Worm (Caenorhabditis elegans) whole organism, L3 larva: ENCODE results near the gene gfm-1.
A peak's percentile ranks its signal among the peaks of the same experiment; 100 is the strongest.

Experiments used
- R02D3.7 ChIP-seq: fragments of 150-350 bp; optimal IDR thresholded peaks from 2 replicates; lab custom pipeline; 2014; ENCODE audit warnings: missing biosample characterization, missing genetic modification characterization
- ZK546.5 ChIP-seq: sonication (generic microtip); optimal IDR thresholded peaks from 2 replicates; lab custom pipeline; 2017; ENCODE audit warnings: missing biosample characterization, missing genetic modification characterization
- aly-2 ChIP-seq: fragments of 150-350 bp; optimal IDR thresholded peaks from 2 replicates; lab custom pipeline; 2014; ENCODE audit warnings: missing biosample characterization, missing genetic modification characterization
- ama-1 ChIP-seq: fragments of 150-350 bp; optimal IDR thresholded peaks from 2 replicates; lab custom pipeline; 2018
- ceh-16 ChIP-seq: sonication (generic microtip); optimal IDR thresholded peaks from 2 replicates; lab custom pipeline; 2017; ENCODE audit warnings: missing biosample characterization, missing genetic modification characterization
- ceh-28 ChIP-seq: fragments of 150-350 bp; optimal IDR thresholded peaks from 2 replicates; lab custom pipeline; 2014; ENCODE audit warnings: missing biosample characterization, missing genetic modification reagents, missing genetic modification characterization
- ceh-82 ChIP-seq: fragments of 150-350 bp; optimal IDR thresholded peaks from 2 replicates; lab custom pipeline; 2014; ENCODE audit warnings: missing biosample characterization, missing genetic modification characterization
- ceh-9 ChIP-seq: sonication (generic microtip); optimal IDR thresholded peaks from 2 replicates; lab custom pipeline; 2018; ENCODE audit warnings: missing biosample characterization, missing genetic modification characterization
- daf-12 ChIP-seq: fragments of 150-350 bp; optimal IDR thresholded peaks from 2 replicates; lab custom pipeline; 2014; ENCODE audit warnings: missing biosample characterization, missing genetic modification reagents, missing genetic modification characterization
- egl-27 ChIP-seq: sonication (generic microtip); optimal IDR thresholded peaks from 4 replicates; lab custom pipeline; 2017; ENCODE audit warnings: missing biosample characterization, missing genetic modification reagents, missing genetic modification characterization
- egl-5 ChIP-seq: fragments of 150-350 bp; optimal IDR thresholded peaks from 2 replicates; lab custom pipeline; 2017; ENCODE audit warnings: missing biosample characterization, missing genetic modification reagents, missing genetic modification characterization, inconsistent platforms
- elt-1 ChIP-seq: fragments of 150-350 bp; optimal IDR thresholded peaks from 2 replicates; lab custom pipeline; 2014; ENCODE audit warnings: missing biosample characterization, missing genetic modification characterization
- elt-2 ChIP-seq: sonication (generic microtip); optimal IDR thresholded peaks from 2 replicates; lab custom pipeline; 2016; ENCODE audit warnings: missing genetic modification reagents, mild to moderate bottlenecking, missing genetic modification characterization, missing compliant biosample characterization
- elt-3 ChIP-seq, 3 experiments: fragments of 150-350 bp in 1 of 3; sonication (generic microtip) in 2 of 3; optimal IDR thresholded peaks; 2 replicates in 2 of 3; 4 replicates in 1 of 3; lab custom pipeline; 2014 to 2017; ENCODE audit warnings: missing biosample characterization in 3 of 3, missing genetic modification characterization in 3 of 3
- eor-1 ChIP-seq, 2 experiments: fragments of 150-350 bp; optimal IDR thresholded peaks; 2 replicates each; lab custom pipeline; 2014 to 2018; ENCODE audit warnings: missing biosample characterization in 2 of 2, missing genetic modification characterization in 2 of 2
- fkh-10 ChIP-seq: sonication (generic microtip); optimal IDR thresholded peaks from 2 replicates; lab custom pipeline; 2017; ENCODE audit warnings: missing biosample characterization, missing genetic modification reagents, missing genetic modification characterization
- fkh-2 ChIP-seq: fragments of 150-350 bp; optimal IDR thresholded peaks from 2 replicates; lab custom pipeline; 2014; ENCODE audit warnings: missing biosample characterization, missing genetic modification reagents, missing genetic modification characterization
- fos-1 ChIP-seq: fragments of 150-350 bp; optimal IDR thresholded peaks from 2 replicates; lab custom pipeline; 2014; ENCODE audit warnings: missing biosample characterization, missing genetic modification characterization
- hmg-11 ChIP-seq: sonication (generic microtip); optimal IDR thresholded peaks from 2 replicates; lab custom pipeline; 2016; ENCODE audit warnings: missing genetic modification characterization, missing compliant biosample characterization
- jun-1 ChIP-seq: fragments of 150-350 bp; optimal IDR thresholded peaks from 2 replicates; lab custom pipeline; 2014; ENCODE audit warnings: missing biosample characterization, missing genetic modification reagents, missing genetic modification characterization
- lin-15B ChIP-seq: fragments of 150-350 bp; optimal IDR thresholded peaks from 2 replicates; lab custom pipeline; 2014; ENCODE audit warnings: missing biosample characterization, missing genetic modification characterization
- lin-39 ChIP-seq: fragments of 150-350 bp; optimal IDR thresholded peaks from 2 replicates; lab custom pipeline; 2018; ENCODE audit warnings: missing biosample characterization, missing genetic modification reagents, missing genetic modification characterization
- lsy-12 ChIP-seq: sonication (generic microtip); optimal IDR thresholded peaks from 2 replicates; lab custom pipeline; 2016; ENCODE audit warnings: mild to moderate bottlenecking, missing genetic modification characterization, missing compliant biosample characterization
- mdl-1 ChIP-seq: fragments of 150-350 bp; optimal IDR thresholded peaks from 2 replicates; lab custom pipeline; 2014; ENCODE audit warnings: missing biosample characterization, missing genetic modification characterization
- mml-1 ChIP-seq: fragments of 150-350 bp; sonication (generic microtip); optimal IDR thresholded peaks from 3 replicates; lab custom pipeline; 2014; ENCODE audit warnings: missing biosample characterization, missing genetic modification characterization
- nfya-1 ChIP-seq: sonication (generic microtip); optimal IDR thresholded peaks from 2 replicates; lab custom pipeline; 2017; ENCODE audit warnings: missing genetic modification characterization, mild to moderate bottlenecking, missing compliant biosample characterization, antibody characterized with exemption, moderate library complexity; ENCODE audit not compliant: insufficient read depth
- nhr-11 ChIP-seq: fragments of 150-350 bp; optimal IDR thresholded peaks from 2 replicates; lab custom pipeline; 2014; ENCODE audit warnings: missing biosample characterization, missing genetic modification characterization
- nhr-12 ChIP-seq: fragments of 150-350 bp; optimal IDR thresholded peaks from 2 replicates; lab custom pipeline; 2014; ENCODE audit warnings: missing biosample characterization, missing genetic modification characterization
- nhr-23 ChIP-seq: fragments of 150-350 bp; optimal IDR thresholded peaks from 2 replicates; lab custom pipeline; 2014; ENCODE audit warnings: missing biosample characterization, missing genetic modification reagents, missing genetic modification characterization
- nhr-237 ChIP-seq: fragments of 150-350 bp; optimal IDR thresholded peaks from 2 replicates; lab custom pipeline; 2014; ENCODE audit warnings: missing biosample characterization, missing genetic modification characterization
- nhr-25 ChIP-seq: sonication (generic microtip); optimal IDR thresholded peaks from 2 replicates; lab custom pipeline; 2017; ENCODE audit warnings: missing biosample characterization, missing genetic modification characterization
- nhr-28 ChIP-seq: fragments of 150-350 bp; optimal IDR thresholded peaks from 2 replicates; lab custom pipeline; 2014; ENCODE audit warnings: missing biosample characterization, missing genetic modification characterization
- nhr-43 ChIP-seq: sonication (generic microtip); optimal IDR thresholded peaks from 2 replicates; lab custom pipeline; 2016; ENCODE audit warnings: mild to moderate bottlenecking, missing genetic modification characterization, missing compliant biosample characterization; ENCODE audit not compliant: poor library complexity, severe bottlenecking
- nhr-67 ChIP-seq: fragments of 150-350 bp; optimal IDR thresholded peaks from 2 replicates; lab custom pipeline; 2014; ENCODE audit warnings: missing biosample characterization, missing genetic modification characterization
- nhr-76 ChIP-seq: fragments of 150-350 bp; sonication (generic microtip); optimal IDR thresholded peaks from 5 replicates; lab custom pipeline; 2014; ENCODE audit warnings: missing biosample characterization, missing genetic modification characterization
- nhr-77 ChIP-seq: fragments of 150-350 bp; optimal IDR thresholded peaks from 2 replicates; lab custom pipeline; 2014; ENCODE audit warnings: missing biosample characterization, missing genetic modification characterization
- pha-4 ChIP-seq: fragments of 150-350 bp; optimal IDR thresholded peaks from 2 replicates; lab custom pipeline; 2014; ENCODE audit warnings: missing biosample characterization, missing genetic modification reagents, missing genetic modification characterization
- pqm-1 ChIP-seq: fragments of 150-350 bp; optimal IDR thresholded peaks from 2 replicates; lab custom pipeline; 2017; ENCODE audit warnings: missing biosample characterization, missing genetic modification characterization, inconsistent platforms
- sea-2 ChIP-seq: fragments of 150-350 bp; sonication (generic microtip); optimal IDR thresholded peaks from 4 replicates; lab custom pipeline; 2014; ENCODE audit warnings: missing biosample characterization, missing genetic modification reagents, missing genetic modification characterization
- skn-1 ChIP-seq: fragments of 150-350 bp; optimal IDR thresholded peaks from 2 replicates; lab custom pipeline; 2014; ENCODE audit warnings: missing biosample characterization, missing genetic modification characterization
- snpc-4 ChIP-seq: fragments of 150-350 bp; optimal IDR thresholded peaks from 2 replicates; lab custom pipeline; 2014; ENCODE audit warnings: missing biosample characterization, missing genetic modification characterization
- tbx-2 ChIP-seq: sonication (generic microtip); optimal IDR thresholded peaks from 2 replicates; lab custom pipeline; 2016; ENCODE audit warnings: mild to moderate bottlenecking, missing genetic modification characterization, missing compliant biosample characterization
- unc-39 ChIP-seq: sonication (generic microtip); optimal IDR thresholded peaks from 4 replicates; lab custom pipeline; 2017; ENCODE audit warnings: missing biosample characterization, missing genetic modification characterization
- unc-62 ChIP-seq: fragments of 150-350 bp; sonication (generic microtip); optimal IDR thresholded peaks from 4 replicates; lab custom pipeline; 2014; ENCODE audit warnings: missing biosample characterization, missing genetic modification reagents, missing genetic modification characterization
- zag-1 ChIP-seq: fragments of 150-350 bp; optimal IDR thresholded peaks from 2 replicates; lab custom pipeline; 2014; ENCODE audit warnings: missing biosample characterization, missing genetic modification characterization
- ztf-11 ChIP-seq: fragments of 150-350 bp; optimal IDR thresholded peaks from 2 replicates; lab custom pipeline; 2014; ENCODE audit warnings: missing biosample characterization, missing genetic modification characterization
- ztf-4 ChIP-seq: fragments of 150-350 bp; optimal IDR thresholded peaks from 2 replicates; lab custom pipeline; 2014; ENCODE audit warnings: missing biosample characterization, missing genetic modification characterization

The gfm-1 gene

DNA sequence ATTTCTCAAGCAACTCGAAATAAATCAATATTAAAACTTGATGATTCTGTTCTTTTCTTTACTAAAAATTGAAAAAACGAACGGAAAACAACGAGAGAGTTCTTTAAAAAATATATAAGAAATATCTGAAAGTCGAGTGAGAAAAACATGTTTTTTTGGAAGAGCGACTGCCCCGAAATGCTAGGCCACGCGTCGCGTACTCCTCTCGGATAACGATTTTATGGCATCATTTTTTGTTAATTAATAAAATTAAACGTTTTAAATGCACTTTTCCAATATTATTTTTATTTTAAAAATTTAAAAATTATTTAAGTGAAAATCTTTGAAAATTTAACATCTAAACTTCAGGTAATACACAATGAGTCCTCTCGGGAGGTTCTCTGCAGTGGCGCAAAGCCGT, at the start of gene gfm-1:
gfm-1 (plus strand) TSS at position 349 of the 400 bp plus-strand sequence.
- TF ChIP-seq nfya-1 (tag; lab: Kevin White, UChicago): peak; percentile 55
- TF ChIP-seq lin-15B: peak; percentile 84
- peak; percentile 33 for TF ChIP-seq egl-5 (tag; lab: Kevin White, UChicago)
- TF ChIP-seq ceh-9 (tag; lab: Kevin White, UChicago): no peak
- TF ChIP-seq nhr-76 (tag; lab: Kevin White, UChicago): no peak
- no peak for TF ChIP-seq ceh-28 (tag; lab: Kevin White, UChicago)
- peak; percentile 89 for TF ChIP-seq nhr-43 (tag; lab: Kevin White, UChicago)
- no peak for TF ChIP-seq nhr-67 (tag; lab: Kevin White, UChicago)
- TF ChIP-seq egl-27 (tag; lab: Kevin White, UChicago): no peak
- TF ChIP-seq ztf-11: no peak
- no peak for TF ChIP-seq nhr-77
- TF ChIP-seq nhr-11 (tag; lab: Kevin White, UChicago): no peak
- no peak for TF ChIP-seq nhr-28 (tag; lab: Kevin White, UChicago)
- TF ChIP-seq mml-1 (tag; lab: Kevin White, UChicago): no peak
- TF ChIP-seq eor-1 (tag; optimal IDR thresholded peaks at IDR 0.05; lab: Kevin White, UChicago): no peak
- TF ChIP-seq ama-1 (lab: Kevin White, UChicago): no peak
- no peak for TF ChIP-seq unc-62
- TF ChIP-seq unc-39 (tag; lab: Kevin White, UChicago): no peak
- no peak for TF ChIP-seq jun-1 (tag; lab: Kevin White, UChicago)
- TF ChIP-seq R02D3.7 (tag; lab: Kevin White, UChicago): no peak
- peak; percentile 25 for TF ChIP-seq tbx-2 (tag; lab: Kevin White, UChicago)
- no peak for TF ChIP-seq aly-2
- no peak for TF ChIP-seq ztf-4 (tag; lab: Kevin White, UChicago)
- peak; percentile 52 for TF ChIP-seq hmg-11 (tag; lab: Kevin White, UChicago)
- peak; percentile 69 for TF ChIP-seq nhr-23 (tag; lab: Kevin White, UChicago)
- TF ChIP-seq elt-3 (tag; optimal IDR thresholded peaks at IDR 0.05; lab: Kevin White, UChicago): no peak
- no peak for TF ChIP-seq elt-1 (tag; lab: Kevin White, UChicago)
- TF ChIP-seq lsy-12: no peak
- TF ChIP-seq nhr-25 (tag; lab: Kevin White, UChicago): no peak
- no peak for TF ChIP-seq fkh-10 (GFP tag; lab: Kevin White, UChicago)
- no peak for TF ChIP-seq ZK546.5
- no peak for TF ChIP-seq skn-1 (tag; lab: Kevin White, UChicago)
- TF ChIP-seq mdl-1 (tag; lab: Kevin White, UChicago): no peak
- TF ChIP-seq ceh-16 (tag; lab: Kevin White, UChicago): no peak
- no peak for TF ChIP-seq lin-39
- TF ChIP-seq nhr-237: no peak
- TF ChIP-seq zag-1 (tag; lab: Kevin White, UChicago): no peak
- no peak for TF ChIP-seq pha-4 (tag; lab: Kevin White, UChicago)
- peak; percentile 77 for TF ChIP-seq snpc-4
- no peak for TF ChIP-seq pqm-1
- TF ChIP-seq fos-1 (tag; lab: Kevin White, UChicago): no peak
- peak; percentile 13 for TF ChIP-seq elt-2 (tag; lab: Kevin White, UChicago)
- no peak for TF ChIP-seq fkh-2 (tag; lab: Kevin White, UChicago)
- no peak for TF ChIP-seq sea-2 (GFP tag; lab: Kevin White, UChicago)
- no peak for TF ChIP-seq daf-12 (tag; lab: Kevin White, UChicago)
- no peak for TF ChIP-seq nhr-12 (tag; lab: Kevin White, UChicago)
- TF ChIP-seq ceh-82 (tag; lab: Kevin White, UChicago): no peak
- TF ChIP-seq, all 47 proteins: peak for 9
